Fruit fly (Drosophila melanogaster): ENCODE measurements around the gene ninaA.

- TF ChIP-seq CG10348 (GFP tag; IDR thresholded peaks at IDR 0.05) (no peak), CG14655 (GFP tag; optimal IDR thresholded peaks at IDR 0.05) (no peak)
Measured at dm6 chr2L:856690-857488, 20.2 kb upstream of the ninaA start.

Measured in whole organism, pupa.